Worm (Caenorhabditis elegans) whole organism, L3 larva: Measurements from ENCODE around the gene Y55B1AR.4.

Experiments used
- ZK546.5 ChIP-seq: sonication (generic microtip); optimal IDR thresholded peaks from 2 replicates; lab custom pipeline; 2017; ENCODE audit warnings: missing biosample characterization, missing genetic modification characterization
- aly-2 ChIP-seq: fragments of 150-350 bp; optimal IDR thresholded peaks from 2 replicates; lab custom pipeline; 2014; ENCODE audit warnings: missing biosample characterization, missing genetic modification characterization
- ceh-16 ChIP-seq: sonication (generic microtip); optimal IDR thresholded peaks from 2 replicates; lab custom pipeline; 2017; ENCODE audit warnings: missing biosample characterization, missing genetic modification characterization
- ceh-28 ChIP-seq: fragments of 150-350 bp; optimal IDR thresholded peaks from 2 replicates; lab custom pipeline; 2014; ENCODE audit warnings: missing biosample characterization, missing genetic modification reagents, missing genetic modification characterization
- ceh-9 ChIP-seq: sonication (generic microtip); optimal IDR thresholded peaks from 2 replicates; lab custom pipeline; 2018; ENCODE audit warnings: missing biosample characterization, missing genetic modification characterization
- daf-12 ChIP-seq: fragments of 150-350 bp; optimal IDR thresholded peaks from 2 replicates; lab custom pipeline; 2014; ENCODE audit warnings: missing biosample characterization, missing genetic modification reagents, missing genetic modification characterization
- egl-27 ChIP-seq: sonication (generic microtip); optimal IDR thresholded peaks from 4 replicates; lab custom pipeline; 2017; ENCODE audit warnings: missing biosample characterization, missing genetic modification reagents, missing genetic modification characterization
- elt-2 ChIP-seq: sonication (generic microtip); optimal IDR thresholded peaks from 2 replicates; lab custom pipeline; 2016; ENCODE audit warnings: missing genetic modification reagents, mild to moderate bottlenecking, missing genetic modification characterization, missing compliant biosample characterization
- elt-3 ChIP-seq, 3 experiments: fragments of 150-350 bp in 1 of 3; sonication (generic microtip) in 2 of 3; optimal IDR thresholded peaks; 2 replicates in 2 of 3; 4 replicates in 1 of 3; lab custom pipeline; 2014 to 2017; ENCODE audit warnings: missing biosample characterization in 3 of 3, missing genetic modification characterization in 3 of 3
- fkh-10 ChIP-seq: sonication (generic microtip); optimal IDR thresholded peaks from 2 replicates; lab custom pipeline; 2017; ENCODE audit warnings: missing biosample characterization, missing genetic modification reagents, missing genetic modification characterization
- fos-1 ChIP-seq: fragments of 150-350 bp; optimal IDR thresholded peaks from 2 replicates; lab custom pipeline; 2014; ENCODE audit warnings: missing biosample characterization, missing genetic modification characterization
- hmg-11 ChIP-seq: sonication (generic microtip); optimal IDR thresholded peaks from 2 replicates; lab custom pipeline; 2016; ENCODE audit warnings: missing genetic modification characterization, missing compliant biosample characterization
- jun-1 ChIP-seq: fragments of 150-350 bp; optimal IDR thresholded peaks from 2 replicates; lab custom pipeline; 2014; ENCODE audit warnings: missing biosample characterization, missing genetic modification reagents, missing genetic modification characterization
- lin-39 ChIP-seq: fragments of 150-350 bp; optimal IDR thresholded peaks from 2 replicates; lab custom pipeline; 2018; ENCODE audit warnings: missing biosample characterization, missing genetic modification reagents, missing genetic modification characterization
- lsy-12 ChIP-seq: sonication (generic microtip); optimal IDR thresholded peaks from 2 replicates; lab custom pipeline; 2016; ENCODE audit warnings: mild to moderate bottlenecking, missing genetic modification characterization, missing compliant biosample characterization
- mdl-1 ChIP-seq: fragments of 150-350 bp; optimal IDR thresholded peaks from 2 replicates; lab custom pipeline; 2014; ENCODE audit warnings: missing biosample characterization, missing genetic modification characterization
- nfya-1 ChIP-seq: sonication (generic microtip); optimal IDR thresholded peaks from 2 replicates; lab custom pipeline; 2017; ENCODE audit warnings: missing genetic modification characterization, mild to moderate bottlenecking, missing compliant biosample characterization, antibody characterized with exemption, moderate library complexity; ENCODE audit not compliant: insufficient read depth
- nhr-11 ChIP-seq: fragments of 150-350 bp; optimal IDR thresholded peaks from 2 replicates; lab custom pipeline; 2014; ENCODE audit warnings: missing biosample characterization, missing genetic modification characterization
- nhr-23 ChIP-seq: fragments of 150-350 bp; optimal IDR thresholded peaks from 2 replicates; lab custom pipeline; 2014; ENCODE audit warnings: missing biosample characterization, missing genetic modification reagents, missing genetic modification characterization
- nhr-237 ChIP-seq: fragments of 150-350 bp; optimal IDR thresholded peaks from 2 replicates; lab custom pipeline; 2014; ENCODE audit warnings: missing biosample characterization, missing genetic modification characterization
- nhr-25 ChIP-seq: sonication (generic microtip); optimal IDR thresholded peaks from 2 replicates; lab custom pipeline; 2017; ENCODE audit warnings: missing biosample characterization, missing genetic modification characterization
- nhr-28 ChIP-seq: fragments of 150-350 bp; optimal IDR thresholded peaks from 2 replicates; lab custom pipeline; 2014; ENCODE audit warnings: missing biosample characterization, missing genetic modification characterization
- nhr-43 ChIP-seq: sonication (generic microtip); optimal IDR thresholded peaks from 2 replicates; lab custom pipeline; 2016; ENCODE audit warnings: mild to moderate bottlenecking, missing genetic modification characterization, missing compliant biosample characterization; ENCODE audit not compliant: poor library complexity, severe bottlenecking
- nhr-67 ChIP-seq: fragments of 150-350 bp; optimal IDR thresholded peaks from 2 replicates; lab custom pipeline; 2014; ENCODE audit warnings: missing biosample characterization, missing genetic modification characterization
- nhr-76 ChIP-seq: fragments of 150-350 bp; sonication (generic microtip); optimal IDR thresholded peaks from 5 replicates; lab custom pipeline; 2014; ENCODE audit warnings: missing biosample characterization, missing genetic modification characterization
- pha-4 ChIP-seq: fragments of 150-350 bp; optimal IDR thresholded peaks from 2 replicates; lab custom pipeline; 2014; ENCODE audit warnings: missing biosample characterization, missing genetic modification reagents, missing genetic modification characterization
- pqm-1 ChIP-seq: fragments of 150-350 bp; optimal IDR thresholded peaks from 2 replicates; lab custom pipeline; 2017; ENCODE audit warnings: missing biosample characterization, missing genetic modification characterization, inconsistent platforms
- sea-2 ChIP-seq: fragments of 150-350 bp; sonication (generic microtip); optimal IDR thresholded peaks from 4 replicates; lab custom pipeline; 2014; ENCODE audit warnings: missing biosample characterization, missing genetic modification reagents, missing genetic modification characterization
- snpc-4 ChIP-seq: fragments of 150-350 bp; optimal IDR thresholded peaks from 2 replicates; lab custom pipeline; 2014; ENCODE audit warnings: missing biosample characterization, missing genetic modification characterization
- tbx-2 ChIP-seq: sonication (generic microtip); optimal IDR thresholded peaks from 2 replicates; lab custom pipeline; 2016; ENCODE audit warnings: mild to moderate bottlenecking, missing genetic modification characterization, missing compliant biosample characterization
- unc-39 ChIP-seq: sonication (generic microtip); optimal IDR thresholded peaks from 4 replicates; lab custom pipeline; 2017; ENCODE audit warnings: missing biosample characterization, missing genetic modification characterization
- ztf-11 ChIP-seq: fragments of 150-350 bp; optimal IDR thresholded peaks from 2 replicates; lab custom pipeline; 2014; ENCODE audit warnings: missing biosample characterization, missing genetic modification characterization
- ztf-4 ChIP-seq: fragments of 150-350 bp; optimal IDR thresholded peaks from 2 replicates; lab custom pipeline; 2014; ENCODE audit warnings: missing biosample characterization, missing genetic modification characterization

Gene Y55B1AR.4

ce11 chrIII:605415-606054 is at the start of gene Y55B1AR.4, which contains the start of gene ttr-7:
Y55B1AR.4 (minus strand) TSS chrIII:605515.
ttr-7 (plus strand) TSS chrIII:606004.
- TF ChIP-seq lsy-12 (tag; lab: Kevin White, UChicago) = no peak
- TF ChIP-seq elt-3 (tag; optimal IDR thresholded peaks at IDR 0.05; lab: Kevin White, UChicago) = no peak
- no peak for TF ChIP-seq mdl-1 (tag; lab: Kevin White, UChicago)
- no peak for TF ChIP-seq pha-4
- no peak for TF ChIP-seq ZK546.5 (tag; lab: Kevin White, UChicago)
- no peak for TF ChIP-seq aly-2 (tag; lab: Kevin White, UChicago)
- TF ChIP-seq nhr-67 = no peak
- no peak for TF ChIP-seq fkh-10 (GFP tag; lab: Kevin White, UChicago)
- TF ChIP-seq ztf-4 = no peak
- no peak for TF ChIP-seq nhr-28 (tag; lab: Kevin White, UChicago)
- no peak for TF ChIP-seq lin-39
- TF ChIP-seq ztf-11 (tag; lab: Kevin White, UChicago) = no peak
- TF ChIP-seq daf-12 = no peak

DNA sequence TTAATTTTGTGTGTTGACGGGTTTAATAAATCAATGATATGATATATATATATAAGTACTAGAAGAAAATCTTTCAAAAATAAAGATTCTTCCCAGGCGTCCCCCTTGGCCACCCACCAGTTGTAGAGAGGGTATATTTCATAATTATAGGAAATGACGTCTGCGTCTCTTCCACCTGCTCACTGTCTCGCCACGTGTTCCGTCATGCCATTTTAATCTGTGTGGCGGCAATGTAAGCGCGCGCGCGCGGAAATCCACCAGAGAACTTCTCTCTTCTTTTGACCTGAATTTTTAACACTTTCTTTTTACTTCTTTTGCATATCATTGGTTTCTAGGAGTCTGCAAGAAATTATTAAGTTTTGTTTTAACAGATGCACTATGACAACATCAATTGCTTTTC is 49.0 kb upstream of the Y55B1AR.4 start:
- TF ChIP-seq nhr-23 (tag; lab: Kevin White, UChicago) (peak; percentile 52), ztf-4 (no peak), snpc-4 (tag; lab: Kevin White, UChicago) (no peak), nhr-76 (tag; lab: Kevin White, UChicago) (no peak)

- TF ChIP-seq fos-1 (tag; lab: Kevin White, UChicago) = no peak
- TF ChIP-seq elt-2 (tag; lab: Kevin White, UChicago) = peak; percentile 71
- peak; percentile 48 for TF ChIP-seq nhr-25 (tag; lab: Kevin White, UChicago)
- peak; percentile 54 for TF ChIP-seq jun-1 (tag; lab: Kevin White, UChicago)
- no peak for TF ChIP-seq ztf-4
- TF ChIP-seq ceh-28 = peak; percentile 52
- TF ChIP-seq pqm-1 (tag; lab: Kevin White, UChicago) = peak; percentile 76
- TF ChIP-seq, all 47 proteins: peak for 5
Measured at ce11 chrIII:651587-651986, 46.3 kb upstream of the Y55B1AR.4 start.

- TF ChIP-seq nhr-25 (tag; lab: Kevin White, UChicago) (peak; percentile 57), nhr-76 (tag; lab: Kevin White, UChicago) (no peak)
- TF ChIP-seq, all 47 proteins: peak for 1
Measured at ce11 chrIII:650539-650938, 45.2 kb upstream of the Y55B1AR.4 start.

ce11 chrIII:649935-650334 is 44.6 kb upstream of the Y55B1AR.4 start:
- TF ChIP-seq unc-39 (tag; lab: Kevin White, UChicago) = no peak
- TF ChIP-seq pqm-1 (tag; lab: Kevin White, UChicago) = no peak
- TF ChIP-seq nhr-11 (tag; lab: Kevin White, UChicago) = no peak
- TF ChIP-seq tbx-2 (tag; lab: Kevin White, UChicago) = no peak
- no peak for TF ChIP-seq nhr-76 (tag; lab: Kevin White, UChicago)
- no peak for TF ChIP-seq ztf-4
- TF ChIP-seq nhr-23 (tag; lab: Kevin White, UChicago) = no peak
- TF ChIP-seq nhr-43 (tag; lab: Kevin White, UChicago) = no peak
- no peak for TF ChIP-seq nhr-237 (tag; lab: Kevin White, UChicago)
- no peak for TF ChIP-seq sea-2 (GFP tag; lab: Kevin White, UChicago)
- no peak for TF ChIP-seq ceh-9

DNA sequence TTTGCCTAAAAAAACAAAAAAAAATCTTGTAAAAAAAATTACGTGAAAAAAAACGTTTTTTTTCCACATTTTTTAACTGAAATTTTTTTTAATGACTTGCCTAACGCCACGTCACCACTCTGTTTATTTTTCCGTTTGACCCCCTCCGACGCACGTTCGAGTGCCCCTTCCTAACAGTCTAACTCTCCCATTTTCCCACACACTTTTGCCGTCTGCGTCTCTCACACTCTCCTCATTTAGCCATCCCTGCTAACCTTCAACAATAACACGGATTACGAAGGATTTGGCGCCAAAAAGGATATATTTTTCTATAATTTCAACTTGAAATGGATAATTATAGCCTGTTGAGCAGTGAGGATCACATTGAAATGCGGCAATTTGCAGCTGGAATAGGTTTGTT is 41.9 kb upstream of the Y55B1AR.4 start:
- TF ChIP-seq hmg-11 (tag; lab: Kevin White, UChicago) (peak; percentile 47), egl-27 (tag; lab: Kevin White, UChicago) (no peak), nfya-1 (tag; lab: Kevin White, UChicago) (peak; percentile 26), pha-4 (peak; percentile 78), lsy-12 (tag; lab: Kevin White, UChicago) (no peak), ceh-16 (no peak), nhr-23 (tag; lab: Kevin White, UChicago) (peak; percentile 19)
